Worm (Caenorhabditis elegans) whole organism, L3 larva: Measurements from ENCODE around the gene K10C2.14.

ENCODE experiments used
- R02D3.7 ChIP-seq: fragments of 150-350 bp; optimal IDR thresholded peaks from 2 replicates; lab custom pipeline; 2014; ENCODE audit warnings: missing biosample characterization, missing genetic modification characterization
- ZK546.5 ChIP-seq: sonication (generic microtip); optimal IDR thresholded peaks from 2 replicates; lab custom pipeline; 2017; ENCODE audit warnings: missing biosample characterization, missing genetic modification characterization
- aly-2 ChIP-seq: fragments of 150-350 bp; optimal IDR thresholded peaks from 2 replicates; lab custom pipeline; 2014; ENCODE audit warnings: missing biosample characterization, missing genetic modification characterization
- ama-1 ChIP-seq: fragments of 150-350 bp; optimal IDR thresholded peaks from 2 replicates; lab custom pipeline; 2018
- ceh-16 ChIP-seq: sonication (generic microtip); optimal IDR thresholded peaks from 2 replicates; lab custom pipeline; 2017; ENCODE audit warnings: missing biosample characterization, missing genetic modification characterization
- ceh-82 ChIP-seq: fragments of 150-350 bp; optimal IDR thresholded peaks from 2 replicates; lab custom pipeline; 2014; ENCODE audit warnings: missing biosample characterization, missing genetic modification characterization
- daf-12 ChIP-seq: fragments of 150-350 bp; optimal IDR thresholded peaks from 2 replicates; lab custom pipeline; 2014; ENCODE audit warnings: missing biosample characterization, missing genetic modification reagents, missing genetic modification characterization
- egl-27 ChIP-seq: sonication (generic microtip); optimal IDR thresholded peaks from 4 replicates; lab custom pipeline; 2017; ENCODE audit warnings: missing biosample characterization, missing genetic modification reagents, missing genetic modification characterization
- elt-1 ChIP-seq: fragments of 150-350 bp; optimal IDR thresholded peaks from 2 replicates; lab custom pipeline; 2014; ENCODE audit warnings: missing biosample characterization, missing genetic modification characterization
- elt-2 ChIP-seq: sonication (generic microtip); optimal IDR thresholded peaks from 2 replicates; lab custom pipeline; 2016; ENCODE audit warnings: missing genetic modification reagents, mild to moderate bottlenecking, missing genetic modification characterization, missing compliant biosample characterization
- eor-1 ChIP-seq, 2 experiments: fragments of 150-350 bp; optimal IDR thresholded peaks; 2 replicates each; lab custom pipeline; 2014 to 2018; ENCODE audit warnings: missing biosample characterization in 2 of 2, missing genetic modification characterization in 2 of 2
- fkh-2 ChIP-seq: fragments of 150-350 bp; optimal IDR thresholded peaks from 2 replicates; lab custom pipeline; 2014; ENCODE audit warnings: missing biosample characterization, missing genetic modification reagents, missing genetic modification characterization
- hmg-11 ChIP-seq: sonication (generic microtip); optimal IDR thresholded peaks from 2 replicates; lab custom pipeline; 2016; ENCODE audit warnings: missing genetic modification characterization, missing compliant biosample characterization
- jun-1 ChIP-seq: fragments of 150-350 bp; optimal IDR thresholded peaks from 2 replicates; lab custom pipeline; 2014; ENCODE audit warnings: missing biosample characterization, missing genetic modification reagents, missing genetic modification characterization
- lin-39 ChIP-seq: fragments of 150-350 bp; optimal IDR thresholded peaks from 2 replicates; lab custom pipeline; 2018; ENCODE audit warnings: missing biosample characterization, missing genetic modification reagents, missing genetic modification characterization
- mdl-1 ChIP-seq: fragments of 150-350 bp; optimal IDR thresholded peaks from 2 replicates; lab custom pipeline; 2014; ENCODE audit warnings: missing biosample characterization, missing genetic modification characterization
- mml-1 ChIP-seq: fragments of 150-350 bp; sonication (generic microtip); optimal IDR thresholded peaks from 3 replicates; lab custom pipeline; 2014; ENCODE audit warnings: missing biosample characterization, missing genetic modification characterization
- nfya-1 ChIP-seq: sonication (generic microtip); optimal IDR thresholded peaks from 2 replicates; lab custom pipeline; 2017; ENCODE audit warnings: missing genetic modification characterization, mild to moderate bottlenecking, missing compliant biosample characterization, antibody characterized with exemption, moderate library complexity; ENCODE audit not compliant: insufficient read depth
- nhr-12 ChIP-seq: fragments of 150-350 bp; optimal IDR thresholded peaks from 2 replicates; lab custom pipeline; 2014; ENCODE audit warnings: missing biosample characterization, missing genetic modification characterization
- nhr-23 ChIP-seq: fragments of 150-350 bp; optimal IDR thresholded peaks from 2 replicates; lab custom pipeline; 2014; ENCODE audit warnings: missing biosample characterization, missing genetic modification reagents, missing genetic modification characterization
- nhr-237 ChIP-seq: fragments of 150-350 bp; optimal IDR thresholded peaks from 2 replicates; lab custom pipeline; 2014; ENCODE audit warnings: missing biosample characterization, missing genetic modification characterization
- nhr-43 ChIP-seq: sonication (generic microtip); optimal IDR thresholded peaks from 2 replicates; lab custom pipeline; 2016; ENCODE audit warnings: mild to moderate bottlenecking, missing genetic modification characterization, missing compliant biosample characterization; ENCODE audit not compliant: poor library complexity, severe bottlenecking
- nhr-67 ChIP-seq: fragments of 150-350 bp; optimal IDR thresholded peaks from 2 replicates; lab custom pipeline; 2014; ENCODE audit warnings: missing biosample characterization, missing genetic modification characterization
- pha-4 ChIP-seq: fragments of 150-350 bp; optimal IDR thresholded peaks from 2 replicates; lab custom pipeline; 2014; ENCODE audit warnings: missing biosample characterization, missing genetic modification reagents, missing genetic modification characterization
- pqm-1 ChIP-seq: fragments of 150-350 bp; optimal IDR thresholded peaks from 2 replicates; lab custom pipeline; 2017; ENCODE audit warnings: missing biosample characterization, missing genetic modification characterization, inconsistent platforms
- sea-2 ChIP-seq: fragments of 150-350 bp; sonication (generic microtip); optimal IDR thresholded peaks from 4 replicates; lab custom pipeline; 2014; ENCODE audit warnings: missing biosample characterization, missing genetic modification reagents, missing genetic modification characterization
- snpc-4 ChIP-seq: fragments of 150-350 bp; optimal IDR thresholded peaks from 2 replicates; lab custom pipeline; 2014; ENCODE audit warnings: missing biosample characterization, missing genetic modification characterization
- unc-39 ChIP-seq: sonication (generic microtip); optimal IDR thresholded peaks from 4 replicates; lab custom pipeline; 2017; ENCODE audit warnings: missing biosample characterization, missing genetic modification characterization
- unc-62 ChIP-seq: fragments of 150-350 bp; sonication (generic microtip); optimal IDR thresholded peaks from 4 replicates; lab custom pipeline; 2014; ENCODE audit warnings: missing biosample characterization, missing genetic modification reagents, missing genetic modification characterization
- ztf-4 ChIP-seq: fragments of 150-350 bp; optimal IDR thresholded peaks from 2 replicates; lab custom pipeline; 2014; ENCODE audit warnings: missing biosample characterization, missing genetic modification characterization

The K10C2.14 gene

DNA sequence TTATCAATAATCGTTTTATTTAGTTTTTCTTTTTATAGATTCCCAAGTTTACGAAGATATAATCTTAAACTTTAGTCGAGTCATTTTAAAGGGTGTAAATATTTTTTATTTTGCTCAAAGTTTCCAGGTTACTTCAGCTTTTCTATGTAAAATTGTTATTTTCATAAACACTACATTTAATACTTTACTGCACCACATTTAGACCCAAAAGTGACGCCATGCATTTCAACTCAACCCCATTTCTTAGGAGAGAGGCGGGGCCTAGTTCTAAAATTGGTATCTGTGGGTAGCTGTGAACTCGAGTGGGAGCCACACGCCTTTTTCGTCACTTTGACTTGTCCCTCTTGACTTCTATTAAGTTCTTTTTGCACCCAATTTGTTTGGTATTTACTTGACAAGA lies 27.8 kb downstream of the K10C2.14 start, which contains the start of gene T22E5.1:
T22E5.1 (plus strand) TSS at position 301 of the 400 bp plus-strand sequence.
- TF ChIP-seq sea-2 (GFP tag; lab: Kevin White, UChicago) = no peak
- no peak for TF ChIP-seq daf-12 (tag; lab: Kevin White, UChicago)
- no peak for TF ChIP-seq lin-39 (tag; lab: Kevin White, UChicago)
- TF ChIP-seq R02D3.7 (tag; lab: Kevin White, UChicago) = no peak
- TF ChIP-seq nhr-43 (tag; lab: Kevin White, UChicago) = no peak
- no peak for TF ChIP-seq nhr-23 (tag; lab: Kevin White, UChicago)
- TF ChIP-seq ztf-4 (tag; lab: Kevin White, UChicago) = no peak
- no peak for TF ChIP-seq hmg-11 (tag; lab: Kevin White, UChicago)
- TF ChIP-seq unc-62 (GFP tag; lab: Kevin White, UChicago) = no peak
- no peak for TF ChIP-seq nhr-12
- no peak for TF ChIP-seq unc-39

DNA sequence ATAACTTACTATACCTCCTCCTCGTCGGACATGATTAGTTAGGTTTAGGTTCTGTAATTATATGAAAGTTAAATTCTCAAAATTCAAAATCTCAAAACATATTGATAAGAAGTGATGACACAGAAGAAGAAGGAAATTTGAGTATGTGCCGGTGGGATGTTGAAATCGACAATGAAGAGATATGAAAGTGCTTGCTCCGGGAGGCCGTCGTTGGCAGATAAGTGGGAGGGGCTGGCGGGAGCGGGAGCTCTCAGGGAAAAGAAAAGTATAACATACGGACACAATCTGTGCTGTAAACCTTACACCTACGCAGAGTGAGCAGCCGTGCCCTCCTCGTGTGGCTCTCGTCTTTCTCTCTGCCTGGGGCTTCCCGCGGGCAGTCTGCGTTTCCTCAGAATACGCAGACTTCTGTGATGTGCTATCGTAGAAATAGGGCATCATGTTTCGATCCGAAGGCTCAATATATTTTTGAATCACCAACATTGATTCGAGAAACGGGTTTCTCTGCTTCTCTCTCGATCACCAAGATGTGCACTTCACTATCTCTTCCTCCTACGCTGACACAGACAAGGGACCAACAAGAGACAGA lies 30.1 kb downstream of the K10C2.14 start, which contains the start of gene mup-2:
mup-2 (minus strand) TSS at position 51 of the 589 bp plus-strand sequence.
- no peak for TF ChIP-seq nhr-237 (tag; lab: Kevin White, UChicago)
- no peak for TF ChIP-seq eor-1 (tag; optimal IDR thresholded peaks at IDR 0.05; lab: Kevin White, UChicago)
- no peak for TF ChIP-seq R02D3.7 (tag; lab: Kevin White, UChicago)
- no peak for TF ChIP-seq ceh-82 (tag; lab: Kevin White, UChicago)
- TF ChIP-seq nfya-1 (tag; lab: Kevin White, UChicago) = peak; percentile 15
- TF ChIP-seq lin-39 (tag; lab: Kevin White, UChicago) = peak; percentile 33

DNA sequence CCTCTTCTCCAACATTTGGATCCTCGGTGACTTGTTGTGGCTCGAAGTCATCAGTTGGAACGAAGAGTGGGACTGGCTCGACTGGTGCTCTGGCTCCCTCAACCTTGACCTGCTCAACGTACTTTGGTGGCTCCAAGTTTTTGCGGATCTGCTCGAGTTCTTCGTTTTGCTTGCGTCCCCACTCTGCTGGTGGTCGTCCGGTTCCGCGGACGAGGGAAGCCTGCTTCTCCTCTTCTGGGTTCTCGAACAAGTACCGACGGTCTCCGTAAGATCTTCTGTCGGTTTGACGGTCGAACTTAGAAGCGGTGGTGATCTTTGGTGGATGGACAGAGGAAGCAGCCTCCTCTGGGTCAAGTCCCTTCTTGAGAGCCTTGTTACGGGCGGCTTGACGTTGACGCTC lies 31.7 kb downstream of the K10C2.14 start:
- TF ChIP-seq R02D3.7 (tag; lab: Kevin White, UChicago) (no peak), lin-39 (tag; lab: Kevin White, UChicago) (no peak), egl-27 (tag; lab: Kevin White, UChicago) (no peak), jun-1 (tag; lab: Kevin White, UChicago) (no peak), unc-39 (no peak), mdl-1 (tag; lab: Kevin White, UChicago) (no peak), ceh-16 (tag; lab: Kevin White, UChicago) (no peak), nfya-1 (tag; lab: Kevin White, UChicago) (no peak)

- TF ChIP-seq elt-2 (tag; lab: Kevin White, UChicago) (peak; percentile 74), mml-1 (tag; lab: Kevin White, UChicago) (no peak), mdl-1 (tag; lab: Kevin White, UChicago) (no peak), fkh-2 (tag; lab: Kevin White, UChicago) (no peak), egl-27 (tag; lab: Kevin White, UChicago) (no peak), pqm-1 (tag; lab: Kevin White, UChicago) (peak; percentile 33), eor-1 (tag; optimal IDR thresholded peaks at IDR 0.05; lab: Kevin White, UChicago) (no peak), pha-4 (tag; lab: Kevin White, UChicago) (peak; percentile 17), jun-1 (tag; lab: Kevin White, UChicago) (no peak), unc-62 (GFP tag; lab: Kevin White, UChicago) (no peak), R02D3.7 (tag; lab: Kevin White, UChicago) (no peak), lin-39 (tag; lab: Kevin White, UChicago) (no peak), nhr-43 (tag; lab: Kevin White, UChicago) (no peak), nhr-67 (tag; lab: Kevin White, UChicago) (no peak), elt-1 (no peak)
Observed at ce11 chrX:6408286-6408685, 32.1 kb downstream of the K10C2.14 start.

DNA sequence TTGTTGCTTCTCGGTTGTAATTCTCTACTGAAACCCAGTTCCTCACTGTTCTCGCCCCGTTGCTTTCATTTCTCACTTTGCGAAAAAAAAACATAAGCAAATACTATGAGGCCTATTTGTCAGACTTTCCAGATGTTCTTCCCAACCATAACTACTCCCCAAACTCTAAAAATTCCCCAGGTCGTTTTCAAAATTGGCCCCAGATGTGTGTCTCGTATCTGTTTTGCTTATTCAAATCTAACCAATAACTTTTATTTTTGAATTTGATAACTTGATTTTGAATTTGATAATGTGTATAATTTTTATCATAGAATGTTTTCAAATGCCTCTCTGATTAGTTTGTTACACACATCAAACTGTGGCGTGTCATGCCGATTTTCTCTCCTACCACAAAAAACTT lies 32.6 kb downstream of the K10C2.14 start:
- TF ChIP-seq elt-2 (tag; lab: Kevin White, UChicago) (no peak), aly-2 (tag; lab: Kevin White, UChicago) (no peak), mdl-1 (tag; lab: Kevin White, UChicago) (no peak), elt-1 (no peak), unc-39 (no peak)

DNA sequence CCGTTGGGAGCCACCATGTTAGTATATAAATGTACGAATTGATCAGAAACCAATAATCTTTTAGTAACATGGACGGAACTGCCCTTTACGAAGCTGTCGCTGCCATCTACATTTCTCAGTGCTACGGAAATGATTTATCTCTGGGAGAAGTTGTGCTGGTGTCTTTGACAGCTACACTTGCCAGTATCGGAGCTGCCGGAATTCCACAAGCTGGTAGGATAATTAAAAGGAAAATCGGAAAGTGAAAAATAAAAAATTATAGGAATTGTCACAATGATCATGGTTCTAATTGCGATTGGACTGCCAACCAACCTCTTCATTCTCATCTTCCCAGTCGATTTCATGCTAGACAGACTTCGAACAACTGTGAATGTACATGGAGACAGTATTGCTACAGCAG lies 34.5 kb downstream of the K10C2.14 start:
- TF ChIP-seq ama-1 (lab: Kevin White, UChicago) = no peak
- TF ChIP-seq nhr-237 (tag; lab: Kevin White, UChicago) = no peak
- no peak for TF ChIP-seq ceh-82 (tag; lab: Kevin White, UChicago)
- TF ChIP-seq R02D3.7 (tag; lab: Kevin White, UChicago) = no peak
- TF ChIP-seq ZK546.5 (tag; lab: Kevin White, UChicago) = no peak
- no peak for TF ChIP-seq snpc-4 (tag; lab: Kevin White, UChicago)
